Worm (Caenorhabditis elegans): ENCODE measurements around the gene srt-65.

- TF ChIP-seq pqm-1 (tag; optimal IDR thresholded peaks at IDR 0.05), result no peak
- TF ChIP-seq fos-1 (tag; optimal IDR thresholded peaks at IDR 0.05), result no peak
- TF ChIP-seq ces-1 (GFP tag; optimal IDR thresholded peaks at IDR 0.05), result no peak
- no peak for TF ChIP-seq fkh-10 (GFP tag; optimal IDR thresholded peaks at IDR 0.05)
- no peak for TF ChIP-seq aly-2 (tag; optimal IDR thresholded peaks at IDR 0.05)
- no peak for TF ChIP-seq nhr-85 (tag)
Observed at ce11 chrV:5201706-5202105, 29.0 kb upstream of the srt-65 start.
